Worm (Caenorhabditis elegans): ENCODE data around the gene cyn-16.
A peak's percentile ranks its signal among the peaks of the same experiment; 100 is the strongest.

cyn-16 gene

ce11 chrII:12076355-12076754 is 39.8 kb upstream of the cyn-16 start:
- no peak for TF ChIP-seq nhr-2 (tag; optimal IDR thresholded peaks at IDR 0.05)
- TF ChIP-seq ztf-11 (tag; optimal IDR thresholded peaks at IDR 0.05), result no peak

DNA sequence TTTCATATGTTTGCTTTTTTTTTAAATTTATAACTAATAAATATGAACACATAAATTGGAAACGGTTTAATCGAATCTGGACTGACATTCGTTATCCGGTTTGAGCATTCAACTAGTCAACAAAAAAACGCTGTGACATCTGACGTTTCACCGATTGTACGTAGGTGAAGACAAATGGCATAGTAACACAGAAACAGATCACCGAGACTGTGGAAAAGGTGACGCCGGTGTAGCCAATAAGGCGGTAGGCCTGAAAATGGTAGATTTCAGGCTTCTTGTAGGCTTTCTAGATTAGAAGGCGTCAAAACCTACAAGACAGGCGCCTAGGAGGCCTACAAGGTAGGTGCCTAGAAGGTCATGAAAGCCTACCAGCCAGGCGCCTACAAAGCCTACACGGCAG is 34.7 kb upstream of the cyn-16 start:
- TF ChIP-seq ceh-43 (GFP tag; optimal IDR thresholded peaks at IDR 0.05) (no peak), zip-8 (tag; optimal IDR thresholded peaks at IDR 0.05) (no peak), hlh-1 (tag; optimal IDR thresholded peaks at IDR 0.05) (no peak), unc-120 (tag; optimal IDR thresholded peaks at IDR 0.05; ENCODE audit: poor library complexity, severe bottlenecking) (no peak), elt-3 (tag; optimal IDR thresholded peaks at IDR 0.05) (no peak), M03D4.4 (tag; optimal IDR thresholded peaks at IDR 0.05) (no peak), lin-13 (tag; optimal IDR thresholded peaks at IDR 0.05) (no peak), pha-4 (tag; optimal IDR thresholded peaks at IDR 0.05) (no peak), lsy-2 (tag; optimal IDR thresholded peaks at IDR 0.05) (no peak), ces-1 (GFP tag; optimal IDR thresholded peaks at IDR 0.05) (no peak), nhr-237 (tag; optimal IDR thresholded peaks at IDR 0.05) (no peak), elt-1 (tag; optimal IDR thresholded peaks at IDR 0.05; ENCODE audit: borderline replicate concordance, insufficient read depth) (no peak), sptf-1 (tag; optimal IDR thresholded peaks at IDR 0.05) (no peak), mls-2 (tag; optimal IDR thresholded peaks at IDR 0.05) (no peak), unc-62 (GFP tag; optimal IDR thresholded peaks at IDR 0.05) (no peak), bed-3 (GFP tag; optimal IDR thresholded peaks at IDR 0.05) (no peak), nhr-28 (tag; optimal IDR thresholded peaks at IDR 0.05) (no peak), flh-1 (GFP tag; optimal IDR thresholded peaks at IDR 0.05) (no peak)

DNA sequence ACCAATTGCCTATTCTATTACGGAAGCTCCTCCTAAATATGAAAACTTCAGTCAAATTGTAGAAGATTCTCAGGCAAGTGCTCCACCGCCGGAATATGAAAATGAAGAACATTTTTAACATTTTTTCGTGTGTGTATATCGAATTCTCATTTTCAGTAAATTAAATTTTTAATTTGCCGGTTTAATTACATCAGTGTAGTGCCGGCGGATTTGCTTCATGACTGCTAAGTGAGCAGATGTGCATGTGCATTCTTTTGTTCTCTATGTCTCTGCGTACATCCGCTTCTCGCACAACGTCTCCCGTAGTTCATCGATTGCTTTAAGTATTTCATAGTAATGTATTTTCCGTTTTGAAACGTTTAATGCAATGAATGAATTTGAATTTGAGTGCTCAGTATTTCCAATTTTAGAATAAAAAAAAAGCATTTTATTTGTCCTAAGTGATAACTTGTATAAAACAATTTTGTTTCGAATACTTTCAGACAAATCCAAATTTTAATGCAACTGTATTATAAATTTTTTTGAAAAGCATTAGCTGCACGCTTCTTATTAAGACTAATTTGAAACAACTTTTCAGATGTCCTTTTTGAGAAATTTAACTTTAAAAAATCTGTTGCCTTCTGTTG is 31.0 kb upstream of the cyn-16 start, which contains the start of gene Y17G7B.22:
Y17G7B.22 (plus strand) TSS at position 576 of the 626 bp plus-strand sequence.
- TF ChIP-seq ces-1 (GFP tag; optimal IDR thresholded peaks at IDR 0.05), result peak; percentile 97
- no peak for TF ChIP-seq unc-39 (tag; optimal IDR thresholded peaks at IDR 0.05)
- no peak for TF ChIP-seq nhr-12 (tag; optimal IDR thresholded peaks at IDR 0.05)

DNA sequence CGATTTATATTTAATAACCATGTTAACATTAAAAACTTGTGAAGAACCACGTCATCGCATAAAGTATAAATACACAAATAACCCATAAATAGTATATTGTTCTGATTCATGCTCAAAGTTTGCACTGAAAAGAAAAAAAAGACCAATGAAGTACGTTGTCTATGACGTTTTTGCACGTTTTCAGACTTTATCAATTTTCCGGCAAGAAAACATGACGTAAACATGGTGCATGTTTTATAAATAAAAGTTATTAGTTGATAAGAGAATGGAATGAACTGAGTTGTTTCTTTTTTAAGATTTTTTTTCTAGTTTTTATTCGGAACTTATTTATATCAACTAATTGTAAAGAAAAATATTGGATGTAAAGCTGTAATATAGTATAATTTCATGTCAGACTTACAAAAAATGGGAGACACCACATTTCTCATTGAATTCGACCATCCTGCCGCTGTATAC is 28.2 kb upstream of the cyn-16 start, which contains the start of gene arrd-8:
arrd-8 (plus strand) TSS at position 406 of the 456 bp plus-strand sequence.
- TF ChIP-seq drap-1 (GFP tag; optimal IDR thresholded peaks at IDR 0.05) (no peak), lsy-2 (tag; optimal IDR thresholded peaks at IDR 0.05) (no peak), zip-8 (tag; optimal IDR thresholded peaks at IDR 0.05) (no peak), nhr-12 (tag; optimal IDR thresholded peaks at IDR 0.05) (no peak), lin-32 (GFP tag; optimal IDR thresholded peaks at IDR 0.05) (no peak), bed-3 (GFP tag; optimal IDR thresholded peaks at IDR 0.05) (no peak), sptf-1 (tag; optimal IDR thresholded peaks at IDR 0.05) (no peak), elt-1 (tag; optimal IDR thresholded peaks at IDR 0.05; ENCODE audit: borderline replicate concordance, insufficient read depth) (no peak)

DNA sequence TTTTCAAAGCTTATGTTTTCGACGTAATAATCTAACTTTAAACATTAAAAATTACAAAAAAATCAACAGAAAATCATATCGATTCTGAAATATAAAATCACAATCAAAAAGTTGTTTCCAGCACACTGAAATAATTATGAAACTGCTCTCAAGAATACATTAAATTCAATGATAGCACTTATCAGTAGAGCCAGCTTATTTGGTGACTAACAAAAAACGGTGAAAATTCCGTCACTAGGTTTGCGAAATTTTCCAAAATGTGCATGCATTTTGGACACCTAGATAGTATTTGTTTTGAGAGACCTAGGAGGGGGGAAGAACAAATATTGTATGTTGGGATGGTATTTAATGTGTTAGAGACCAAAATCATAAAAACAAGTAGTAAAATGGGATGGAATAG is 26.5 kb upstream of the cyn-16 start:
- TF ChIP-seq ceh-83 (GFP tag; optimal IDR thresholded peaks at IDR 0.05) (no peak), drap-1 (GFP tag; optimal IDR thresholded peaks at IDR 0.05) (no peak), nhr-76 (tag; optimal IDR thresholded peaks at IDR 0.05) (no peak), elt-1 (tag; optimal IDR thresholded peaks at IDR 0.05; ENCODE audit: borderline replicate concordance, insufficient read depth) (no peak), unc-62 (GFP tag; optimal IDR thresholded peaks at IDR 0.05) (no peak), flh-1 (GFP tag; optimal IDR thresholded peaks at IDR 0.05) (no peak), blmp-1 (tag; optimal IDR thresholded peaks at IDR 0.05) (no peak), ham-2 (GFP tag; optimal IDR thresholded peaks at IDR 0.05) (no peak), ceh-43 (GFP tag; optimal IDR thresholded peaks at IDR 0.05) (no peak)

- no peak for TF ChIP-seq ces-1 (GFP tag; optimal IDR thresholded peaks at IDR 0.05)
- no peak for TF ChIP-seq sem-2 (GFP tag; optimal IDR thresholded peaks at IDR 0.05)
- no peak for TF ChIP-seq nhr-28 (tag; optimal IDR thresholded peaks at IDR 0.05)
- TF ChIP-seq pha-4 (tag; optimal IDR thresholded peaks at IDR 0.05), result no peak
- TF ChIP-seq lsy-2 (tag; optimal IDR thresholded peaks at IDR 0.05), result no peak
- TF ChIP-seq flh-1 (GFP tag; optimal IDR thresholded peaks at IDR 0.05), result no peak
- TF ChIP-seq lin-13 (tag; optimal IDR thresholded peaks at IDR 0.05), result no peak
- no peak for TF ChIP-seq bed-3 (GFP tag; optimal IDR thresholded peaks at IDR 0.05)
- TF ChIP-seq unc-39 (tag; optimal IDR thresholded peaks at IDR 0.05), result no peak
- no peak for TF ChIP-seq lin-32 (GFP tag; optimal IDR thresholded peaks at IDR 0.05)
- TF ChIP-seq ham-2 (GFP tag; optimal IDR thresholded peaks at IDR 0.05), result no peak
- TF ChIP-seq nhr-237 (tag; optimal IDR thresholded peaks at IDR 0.05), result no peak
- no peak for TF ChIP-seq elt-3 (tag; optimal IDR thresholded peaks at IDR 0.05)
- no peak for TF ChIP-seq nhr-2 (tag; optimal IDR thresholded peaks at IDR 0.05)
- TF ChIP-seq zip-8 (tag; optimal IDR thresholded peaks at IDR 0.05), result no peak
- no peak for TF ChIP-seq ceh-39 (tag; optimal IDR thresholded peaks at IDR 0.05)
- no peak for TF ChIP-seq unc-62 (GFP tag; optimal IDR thresholded peaks at IDR 0.05)
- no peak for TF ChIP-seq hlh-1 (tag; optimal IDR thresholded peaks at IDR 0.05)
Measured at ce11 chrII:12062521-12062920, 26.0 kb upstream of the cyn-16 start, which contains the start of gene arrd-7. TSS of gene arrd-7 (minus strand) at chrII:12062621.
